Fruit fly (Drosophila melanogaster): Measurements from ENCODE around the gene TwdlZ.

Gene TwdlZ

DNA sequence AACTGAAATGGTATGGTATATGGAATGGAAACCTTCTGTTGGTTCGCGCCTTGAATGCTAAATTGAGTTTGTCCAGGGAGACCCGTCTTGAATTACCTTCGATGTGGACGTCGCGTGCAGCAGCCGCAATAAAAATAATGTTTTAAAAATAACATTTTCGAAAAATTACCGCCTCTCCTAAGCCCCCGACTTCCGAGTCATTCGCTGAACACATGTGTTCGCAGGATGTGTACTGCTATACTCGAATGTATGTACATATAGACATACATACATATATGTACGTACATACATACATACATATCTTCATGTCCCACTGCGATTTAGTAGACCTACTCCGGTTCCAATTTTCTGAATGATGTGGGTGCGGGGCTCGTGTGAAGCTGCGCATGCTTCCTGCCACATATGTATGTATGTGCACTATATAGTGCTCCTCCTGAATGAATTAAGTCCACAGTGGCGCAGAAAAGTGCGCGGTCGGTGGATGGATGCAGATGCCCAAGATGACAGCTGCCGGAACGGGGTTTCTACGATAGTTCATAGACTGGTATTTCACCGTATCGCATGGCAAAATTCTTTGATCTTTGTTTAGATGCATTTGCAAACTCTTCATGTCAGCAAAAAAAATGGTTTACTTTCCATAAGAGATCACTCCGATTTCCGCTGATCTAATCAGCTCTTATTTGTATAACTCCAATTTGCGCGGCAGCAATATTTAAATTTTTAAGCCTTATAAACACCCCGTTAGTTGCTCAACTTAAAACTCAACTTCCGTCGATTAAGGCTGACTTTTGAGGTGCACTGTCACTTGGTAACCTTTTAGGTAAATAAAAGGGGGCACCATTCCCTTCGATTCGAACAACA lies 36.5 kb downstream of the TwdlZ start:
- TF ChIP-seq CG17801 (GFP tag; optimal IDR thresholded peaks at IDR 0.05; ENCODE audit: partially characterized antibody): no peak

DNA sequence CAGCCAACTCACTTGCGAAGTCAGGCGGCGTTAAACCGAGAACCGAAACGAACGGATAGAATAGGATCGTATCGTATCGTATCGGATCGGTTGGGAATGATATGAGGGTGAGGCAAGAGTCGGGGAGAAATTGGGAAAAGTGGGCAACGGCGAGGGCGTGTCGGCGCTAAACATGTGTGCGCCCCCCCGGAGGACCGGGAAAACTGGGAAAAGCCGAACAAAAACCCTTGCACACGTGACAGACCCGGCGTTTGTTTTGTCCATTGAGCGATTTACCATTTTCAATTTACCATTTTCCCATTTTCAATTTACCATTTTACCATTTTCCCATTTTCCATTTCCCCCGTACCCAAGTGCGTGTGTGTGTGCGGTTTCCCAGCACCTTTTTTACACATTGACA lies 37.1 kb downstream of the TwdlZ start:
- no peak for TF ChIP-seq CG17801 (GFP tag; optimal IDR thresholded peaks at IDR 0.05; ENCODE audit: partially characterized antibody)

DNA sequence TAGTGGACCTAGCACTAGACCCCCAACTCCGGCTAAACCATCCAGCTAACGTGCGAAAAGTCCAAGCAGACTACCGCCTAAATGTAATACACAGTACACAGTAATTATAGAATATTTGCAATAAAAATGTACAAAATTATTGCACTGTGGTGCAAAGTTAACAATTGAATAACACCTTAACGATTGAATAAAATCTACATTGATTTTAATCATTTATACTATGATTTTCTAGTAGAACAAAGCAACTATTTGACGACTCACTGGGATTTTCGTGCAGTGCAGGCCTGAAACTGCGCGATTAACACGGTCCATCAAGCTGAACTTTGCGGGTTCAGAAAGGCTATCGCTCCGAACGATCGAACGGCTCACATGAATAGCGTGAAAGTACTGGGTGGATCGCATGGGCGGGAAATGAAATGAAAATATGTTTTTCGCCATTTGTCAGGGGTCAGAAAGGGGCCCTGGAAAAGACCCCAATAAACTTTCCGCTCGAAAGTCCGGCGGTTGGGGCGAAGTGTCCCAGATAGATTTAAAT lies 40.2 kb downstream of the TwdlZ start:
- no peak for TF ChIP-seq CG17801 (GFP tag; optimal IDR thresholded peaks at IDR 0.05; ENCODE audit: partially characterized antibody)

DNA sequence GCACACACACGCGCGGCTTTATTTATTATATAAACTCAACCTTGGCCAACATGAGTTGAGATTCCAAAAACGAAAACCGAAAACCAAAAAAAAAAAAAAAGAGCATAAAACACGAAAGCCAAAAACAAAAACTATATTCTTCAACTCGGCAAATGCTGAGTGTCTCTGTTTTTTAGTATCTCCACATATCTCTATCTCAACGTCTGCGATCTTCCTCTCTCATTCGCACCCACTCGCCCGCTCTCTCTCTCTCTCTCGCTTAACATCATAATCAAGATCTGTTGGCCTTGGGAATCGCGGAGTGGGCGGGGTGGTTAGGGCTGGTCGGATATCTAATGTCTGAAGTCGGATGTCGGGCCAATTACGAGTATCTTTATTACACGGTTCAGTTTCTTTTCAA lies 42.3 kb downstream of the TwdlZ start:
- TF ChIP-seq CG17801 (GFP tag; optimal IDR thresholded peaks at IDR 0.05; ENCODE audit: partially characterized antibody): peak; percentile 75

DNA sequence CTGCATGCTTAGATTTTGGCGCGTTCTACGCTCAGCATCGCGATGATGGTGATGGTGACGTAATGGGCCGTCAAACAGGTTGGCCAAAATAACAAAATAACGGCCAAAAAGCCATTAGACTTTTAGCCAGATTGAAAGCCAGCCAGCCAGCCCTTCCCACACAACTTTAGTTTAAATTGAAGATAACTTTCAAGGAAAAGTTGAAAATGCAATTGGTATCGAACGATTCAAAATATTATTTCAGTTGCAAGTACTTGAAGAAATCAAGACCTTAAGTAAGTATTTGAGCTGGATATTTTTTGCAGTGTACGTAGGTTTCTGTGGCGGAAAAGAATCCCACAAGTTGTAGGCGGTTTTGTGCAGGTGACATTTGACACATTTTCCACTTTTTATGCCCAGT lies 43.1 kb downstream of the TwdlZ start:
- TF ChIP-seq CG17801 (GFP tag; optimal IDR thresholded peaks at IDR 0.05; ENCODE audit: partially characterized antibody): no peak

DNA sequence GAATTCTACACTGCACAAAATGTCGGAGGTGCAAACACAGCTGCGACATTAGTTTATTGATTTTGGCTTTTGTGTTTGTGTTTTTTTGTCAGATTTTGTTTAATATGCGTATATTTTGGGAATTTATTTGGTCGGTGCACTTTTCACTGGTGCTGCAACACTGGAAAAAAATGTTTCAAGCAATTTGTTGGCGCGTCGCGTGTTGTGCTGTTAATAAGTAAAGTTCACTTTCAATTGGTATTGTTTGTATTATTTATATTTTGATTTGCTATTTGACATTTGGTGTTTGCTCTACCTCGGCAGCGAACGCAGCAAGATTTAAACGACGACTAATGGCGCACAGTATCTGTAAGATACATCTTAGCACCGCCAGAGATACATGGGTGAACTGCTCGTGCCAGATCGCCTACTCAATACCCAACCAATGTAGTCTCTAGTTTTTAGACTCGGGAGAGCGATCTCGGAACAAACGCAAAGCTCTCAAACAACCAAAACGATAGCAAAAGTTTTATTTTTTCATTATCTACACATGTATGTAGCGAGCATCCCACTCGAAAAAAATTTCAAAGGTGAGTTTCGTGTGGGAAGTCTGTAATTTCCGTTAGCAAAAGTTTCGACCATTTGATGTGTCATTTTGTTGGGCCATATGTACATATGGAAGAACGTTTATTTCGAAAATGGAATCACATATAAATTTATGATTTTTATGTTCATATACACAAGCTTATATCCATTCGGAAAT lies 44.4 kb downstream of the TwdlZ start:
- TF ChIP-seq CG17801 (GFP tag; optimal IDR thresholded peaks at IDR 0.05; ENCODE audit: partially characterized antibody): no peak

DNA sequence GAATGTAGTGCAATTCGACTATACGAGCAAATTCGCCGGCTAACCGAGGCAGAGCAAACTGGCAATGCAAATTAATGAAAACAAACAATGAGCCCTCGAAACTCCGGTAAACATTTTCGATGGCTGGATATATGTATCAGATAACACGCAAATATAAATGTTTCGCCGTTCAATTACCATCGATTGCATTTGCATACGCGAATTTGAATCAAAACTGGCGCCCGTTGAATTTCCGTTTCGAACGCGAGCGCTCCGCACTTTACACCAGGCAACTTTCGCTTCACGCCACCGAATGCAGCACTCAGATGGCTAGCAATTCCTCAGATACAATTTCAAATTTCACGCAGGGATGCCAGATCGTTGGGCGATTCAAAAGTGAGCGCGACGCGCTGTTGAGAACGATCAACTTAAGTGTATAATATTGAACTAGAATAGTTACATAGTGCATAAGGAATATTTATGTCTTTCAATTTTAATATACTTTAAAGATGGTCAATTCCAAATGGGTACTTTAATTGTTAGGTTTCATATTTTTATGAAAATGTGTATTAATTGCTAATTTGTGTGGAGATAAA lies 45.2 kb downstream of the TwdlZ start, which contains the start of gene if:
Gene if, minus strand, starts transcription at position 294 of the 575 bp plus-strand sequence.
- TF ChIP-seq CG17801 (GFP tag; optimal IDR thresholded peaks at IDR 0.05; ENCODE audit: partially characterized antibody): no peak

DNA sequence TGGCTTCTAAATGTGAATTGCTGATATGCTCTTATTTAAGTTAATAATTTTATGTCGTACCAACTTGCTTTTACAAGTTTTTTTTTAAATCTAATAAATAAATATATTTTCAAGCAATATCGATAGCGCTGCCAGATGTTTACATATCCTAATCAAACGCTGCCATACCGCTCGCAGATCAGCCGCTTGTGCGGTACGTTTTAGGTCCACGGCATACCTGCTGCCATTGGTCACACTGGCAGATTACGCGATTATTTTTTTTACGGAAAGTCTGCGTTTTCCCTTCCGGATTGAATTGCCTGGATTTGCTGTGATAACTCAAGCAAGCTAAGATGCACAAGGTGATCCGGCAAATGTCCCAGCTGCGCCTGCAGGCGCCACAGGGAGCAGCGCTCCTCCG lies 45.8 kb downstream of the TwdlZ start, which contains the start of gene mRpL22:
Gene mRpL22, plus strand, starts transcription at position 191 of the 400 bp plus-strand sequence.
- TF ChIP-seq CG17801 (GFP tag; optimal IDR thresholded peaks at IDR 0.05; ENCODE audit: partially characterized antibody): no peak

DNA sequence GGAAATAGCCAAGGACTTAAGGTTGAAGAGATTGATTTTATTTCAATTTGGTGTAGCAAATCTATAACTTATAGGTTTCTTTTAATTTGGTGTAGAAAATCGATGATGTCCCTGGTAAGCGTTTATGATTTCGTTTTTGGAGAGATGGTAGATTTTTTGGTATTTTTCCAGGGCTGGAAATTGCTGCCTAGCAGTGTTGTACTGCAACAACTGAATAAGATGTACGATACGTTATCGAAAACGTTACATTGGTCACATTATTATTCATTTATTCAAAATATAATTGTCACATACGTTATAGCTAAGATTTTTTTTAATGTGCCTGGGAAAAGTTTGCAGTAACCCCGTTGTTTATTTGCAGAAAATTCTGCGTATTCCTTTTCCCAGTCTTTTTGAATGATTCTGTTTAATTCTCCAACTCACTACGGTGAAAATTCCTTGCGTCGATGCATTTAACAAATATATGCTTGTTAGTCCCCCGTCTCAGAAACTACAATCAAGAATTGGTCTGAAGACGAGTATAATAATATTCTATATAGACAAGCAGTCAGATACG lies 49.0 kb downstream of the TwdlZ start, which contains the start of the genes CG9609 and Sap30:
Gene CG9609, minus strand, starts transcription at position 149 of the 556 bp plus-strand sequence.
Gene Sap30, plus strand, starts transcription at position 424 of the 556 bp plus-strand sequence.
- TF ChIP-seq CG17801 (GFP tag; optimal IDR thresholded peaks at IDR 0.05; ENCODE audit: partially characterized antibody): no peak

DNA sequence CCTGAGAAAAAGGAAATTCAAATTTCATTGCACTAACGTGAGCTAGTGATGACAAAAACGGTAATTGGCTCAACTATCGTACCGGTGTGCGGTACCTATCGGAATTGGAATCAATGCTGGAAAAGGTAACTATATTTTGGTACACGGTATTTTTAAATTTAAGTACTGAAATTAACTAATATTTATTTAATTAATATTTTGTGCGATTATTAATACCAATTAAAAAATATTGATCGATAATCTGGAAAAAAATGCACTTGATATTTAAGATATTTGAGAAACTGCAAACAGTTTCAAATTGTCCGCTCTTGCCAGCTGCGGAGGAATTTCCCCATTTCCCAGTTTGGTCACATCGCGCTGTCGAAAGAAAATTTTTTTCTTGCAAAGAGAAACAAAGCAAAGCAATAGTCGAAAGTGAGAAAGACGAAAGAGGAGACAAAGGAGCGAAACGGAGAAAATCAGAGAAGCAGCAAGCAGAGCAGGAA lies 49.5 kb downstream of the TwdlZ start:
- no peak for TF ChIP-seq CG17801 (GFP tag; optimal IDR thresholded peaks at IDR 0.05; ENCODE audit: partially characterized antibody)

Measured in ovary, adult (tissue).